Fruit fly (Drosophila melanogaster) whole organism, embryonic: ENCODE measurements around the gene mei-P26.
A peak's percentile ranks its signal among the peaks of the same experiment; 100 is the strongest.

Experiments used
- ATbp ChIP-seq: fragments of 200-800 bp; sonication (Bioruptor generic); optimal IDR thresholded peaks from 2 replicates; lab custom pipeline; 2017; ENCODE audit warnings: missing biosample characterization, mild to moderate bottlenecking, missing genetic modification characterization, missing genetic modification reagents
- Adf1 ChIP-seq: fragments of 200-800 bp; sonication (Bioruptor generic); IDR thresholded peaks from 2 replicates; pipeline ENCODE4 v1.3.6; 2022; ENCODE audit warnings: missing biosample characterization, missing genetic modification characterization
- Awh ChIP-seq: fragments of 200-800 bp; sonication (Bioruptor generic); IDR thresholded peaks from 2 replicates; pipeline ENCODE4, ENCODE4 v1.3.6; 2022; ENCODE audit warnings: missing biosample characterization, missing genetic modification characterization
- CG12104 ChIP-seq: fragments of 200-800 bp; sonication (Bioruptor generic); optimal IDR thresholded peaks from 3 replicates; lab custom pipeline; 2016; ENCODE audit warnings: missing biosample characterization, missing genetic modification characterization
- CG12155 ChIP-seq: fragments of 200-800 bp; sonication (Bioruptor generic); optimal IDR thresholded peaks from 3 replicates; lab custom pipeline; 2016; ENCODE audit warnings: missing biosample characterization, missing genetic modification characterization
- CG12659 ChIP-seq: fragments of 200-800 bp; sonication (Bioruptor generic); optimal IDR thresholded peaks from 3 replicates; lab custom pipeline; 2017; ENCODE audit warnings: mild to moderate bottlenecking, missing biosample characterization, missing genetic modification reagents, missing genetic modification characterization
- CG12744 ChIP-seq: fragments of 200-800 bp; sonication (Bioruptor generic); optimal IDR thresholded peaks from 2 replicates; lab custom pipeline; 2016; ENCODE audit warnings: missing biosample characterization, missing genetic modification characterization
- CG13123 ChIP-seq: fragments of 200-800 bp; sonication (Bioruptor generic); optimal IDR thresholded peaks from 2 replicates; lab custom pipeline; 2016; ENCODE audit warnings: missing biosample characterization, missing genetic modification characterization
- CG15011 ChIP-seq: fragments of 200-800 bp; sonication (Bioruptor generic); optimal IDR thresholded peaks from 3 replicates; lab custom pipeline; 2018; ENCODE audit warnings: missing biosample characterization, mild to moderate bottlenecking, missing genetic modification characterization
- CG15696 ChIP-seq: fragments of 200-800 bp; sonication (Bioruptor generic); optimal IDR thresholded peaks from 2 replicates; lab custom pipeline; 2019; ENCODE audit warnings: missing biosample characterization, mild to moderate bottlenecking, missing genetic modification characterization, moderate library complexity
- CG16863 ChIP-seq: fragments of 200-800 bp; sonication (Bioruptor generic); optimal IDR thresholded peaks from 3 replicates; lab custom pipeline; 2016; ENCODE audit warnings: missing biosample characterization, missing genetic modification characterization
- CG17385 ChIP-seq: fragments of 200-800 bp; sonication (Bioruptor generic); optimal IDR thresholded peaks from 3 replicates; lab custom pipeline; 2018; ENCODE audit warnings: missing biosample characterization, mild to moderate bottlenecking, missing genetic modification characterization
- CG2116 ChIP-seq: fragments of 200-800 bp; sonication (Bioruptor generic); optimal IDR thresholded peaks from 3 replicates; lab custom pipeline; 2018; ENCODE audit warnings: missing biosample characterization, mild to moderate bottlenecking, missing genetic modification characterization
- CG2712 ChIP-seq: fragments of 200-800 bp; optimal IDR thresholded peaks from 3 replicates; lab custom pipeline; 2019; ENCODE audit warnings: missing biosample characterization, mild to moderate bottlenecking, missing genetic modification characterization, moderate library complexity
- CG3065 ChIP-seq: fragments of 200-800 bp; sonication (Bioruptor generic); optimal IDR thresholded peaks from 2 replicates; lab custom pipeline; 2016; ENCODE audit warnings: missing biosample characterization, missing genetic modification characterization
- CG4707 ChIP-seq: fragments of 200-800 bp; sonication (Bioruptor generic); optimal IDR thresholded peaks from 2 replicates; lab custom pipeline; 2018; ENCODE audit warnings: missing biosample characterization, mild to moderate bottlenecking, missing genetic modification characterization, moderate library complexity
- CG6813 ChIP-seq: fragments of 200-800 bp; sonication (Bioruptor generic); optimal IDR thresholded peaks from 2 replicates; lab custom pipeline; 2017; ENCODE audit warnings: missing biosample characterization, missing genetic modification characterization, mild to moderate bottlenecking, moderate library complexity, missing genetic modification reagents
- CG7357 ChIP-seq: fragments of 200-800 bp; sonication (Bioruptor generic); IDR thresholded peaks from 3 replicates; pipeline ENCODE4 v1.3.6; 2022; ENCODE audit warnings: missing biosample characterization, missing genetic modification characterization
- CG8388 ChIP-seq: fragments of 200-800 bp; sonication (Bioruptor generic); optimal IDR thresholded peaks from 2 replicates; lab custom pipeline; 2019; ENCODE audit warnings: missing biosample characterization, mild to moderate bottlenecking, missing genetic modification characterization, moderate library complexity
- Deaf1 ChIP-seq: fragments of 200-800 bp; optimal IDR thresholded peaks from 3 replicates; lab custom pipeline; 2019; ENCODE audit warnings: missing biosample characterization, mild to moderate bottlenecking, missing genetic modification characterization, moderate library complexity
- Dll ChIP-seq: fragments of 200-800 bp; sonication (Bioruptor generic); IDR thresholded peaks from 4 replicates; pipeline ENCODE4 v1.3.6; 2022; ENCODE audit warnings: missing biosample characterization, missing genetic modification characterization; ENCODE audit not compliant: partially characterized antibody
- Drgx ChIP-seq: fragments of 200-800 bp; sonication (Bioruptor generic); IDR thresholded peaks from 2 replicates; pipeline ENCODE4 v1.3.6; 2022; ENCODE audit warnings: missing biosample characterization, missing genetic modification characterization
- Eip74EF ChIP-seq, 2 experiments: fragments of 200-800 bp in 1 of 2; fragments of >200 bp in 1 of 2; sonication (Bioruptor generic) in 1 of 2; optimal IDR thresholded peaks; 2 replicates each; lab custom pipeline; 2017 to 2019; ENCODE audit warnings: missing biosample characterization in 2 of 2, missing genetic modification characterization in 2 of 2, mild to moderate bottlenecking in 1 of 2, moderate library complexity in 1 of 2
- Ets65A ChIP-seq: fragments of 200-800 bp; sonication (Bioruptor generic); peaks from one replicate; lab custom pipeline; 2016; ENCODE audit warnings: missing biosample characterization, missing genetic modification characterization
- Fer1 ChIP-seq: fragments of 200-800 bp; sonication (Bioruptor generic); optimal IDR thresholded peaks from 2 replicates; lab custom pipeline; 2017; ENCODE audit warnings: missing biosample characterization, mild to moderate bottlenecking, missing genetic modification characterization
- Fer2 ChIP-seq: fragments of 200-800 bp; sonication (Bioruptor generic); optimal IDR thresholded peaks from 2 replicates; lab custom pipeline; 2018; ENCODE audit warnings: missing biosample characterization, mild to moderate bottlenecking, missing genetic modification characterization, moderate library complexity
- HLH4C ChIP-seq: fragments of 200-800 bp; sonication (Bioruptor generic); IDR thresholded peaks from 3 replicates; pipeline ENCODE4 v1.3.6; 2022; ENCODE audit warnings: missing biosample characterization, missing genetic modification characterization; ENCODE audit not compliant: partially characterized antibody
- Hand ChIP-seq: fragments of 200-800 bp; sonication (Bioruptor generic); optimal IDR thresholded peaks from 2 replicates; lab custom pipeline; 2017; ENCODE audit warnings: mild to moderate bottlenecking, missing biosample characterization, missing genetic modification reagents, missing genetic modification characterization
- Hmr ChIP-seq: fragments of 200-800 bp; sonication (Bioruptor generic); optimal IDR thresholded peaks from 3 replicates; lab custom pipeline; 2017; ENCODE audit warnings: mild to moderate bottlenecking, missing biosample characterization, missing genetic modification reagents, missing genetic modification characterization
- Myb ChIP-seq: fragments of 200-800 bp; sonication (Bioruptor generic); optimal IDR thresholded peaks from 2 replicates; lab custom pipeline; 2016; ENCODE audit warnings: missing biosample characterization, missing genetic modification characterization
- NC2β ChIP-seq: fragments of 200-800 bp; sonication (Bioruptor generic); optimal IDR thresholded peaks from 2 replicates; lab custom pipeline; 2016; ENCODE audit warnings: missing biosample characterization, missing genetic modification characterization
- Neu2 ChIP-seq: fragments of 200-800 bp; sonication (Bioruptor generic); optimal IDR thresholded peaks from 3 replicates; lab custom pipeline; 2016; ENCODE audit warnings: missing biosample characterization, missing genetic modification characterization, borderline replicate concordance
- Nf-YC ChIP-seq: fragments of 200-800 bp; optimal IDR thresholded peaks from 3 replicates; lab custom pipeline; 2019; ENCODE audit warnings: missing biosample characterization, mild to moderate bottlenecking, missing genetic modification characterization, moderate library complexity
- Ptx1 ChIP-seq: fragments of 200-800 bp; sonication (Bioruptor generic); IDR thresholded peaks from 2 replicates; pipeline ENCODE4 v1.3.6; 2022; ENCODE audit warnings: missing biosample characterization, missing genetic modification characterization
- bab2 ChIP-seq: fragments of 200-800 bp; sonication (Bioruptor generic); optimal IDR thresholded peaks from 2 replicates; lab custom pipeline; 2016; ENCODE audit warnings: missing biosample characterization, missing genetic modification characterization
- cwo ChIP-seq: fragments of 200-800 bp; sonication (Bioruptor generic); optimal IDR thresholded peaks from 3 replicates; lab custom pipeline; 2017; ENCODE audit warnings: missing biosample characterization, missing genetic modification characterization, mild to moderate bottlenecking, moderate library complexity, missing genetic modification reagents
- danr ChIP-seq: fragments of 200-800 bp; sonication (Bioruptor generic); IDR thresholded peaks from 2 replicates; pipeline ENCODE4 v1.3.6; 2022; ENCODE audit warnings: missing biosample characterization, missing genetic modification characterization
- fd64A ChIP-seq: fragments of 200-800 bp; sonication (Bioruptor generic); optimal IDR thresholded peaks from 3 replicates; lab custom pipeline; 2018; ENCODE audit warnings: missing biosample characterization, mild to moderate bottlenecking, missing genetic modification characterization
- lilli ChIP-seq: fragments of 200-800 bp; sonication (Bioruptor generic); optimal IDR thresholded peaks from 3 replicates; lab custom pipeline; 2016; ENCODE audit warnings: missing biosample characterization, missing genetic modification characterization
- mam ChIP-seq: fragments of 200-800 bp; sonication (Bioruptor generic); optimal IDR thresholded peaks from 3 replicates; lab custom pipeline; 2016; ENCODE audit warnings: missing biosample characterization, missing genetic modification characterization
- pros ChIP-seq: fragments of 200-800 bp; sonication (Bioruptor generic); optimal IDR thresholded peaks from 3 replicates; lab custom pipeline; 2019; ENCODE audit warnings: missing biosample characterization, mild to moderate bottlenecking, missing genetic modification characterization, moderate library complexity
- repo ChIP-seq: fragments of 200-800 bp; sonication (Bioruptor generic); optimal IDR thresholded peaks from 2 replicates; lab custom pipeline; 2016; ENCODE audit warnings: missing biosample characterization, missing genetic modification characterization
- sima ChIP-seq: fragments of 200-800 bp; sonication (Bioruptor generic); optimal IDR thresholded peaks from 2 replicates; lab custom pipeline; 2016; ENCODE audit warnings: missing biosample characterization, missing genetic modification characterization
- slbo ChIP-seq: fragments of 200-800 bp; sonication (Bioruptor generic); IDR thresholded peaks from 2 replicates; pipeline ENCODE4 v1.3.6; 2022; ENCODE audit warnings: missing biosample characterization, missing genetic modification characterization
- slou ChIP-seq: fragments of 200-800 bp; sonication (Bioruptor generic); optimal IDR thresholded peaks from 3 replicates; lab custom pipeline; 2016; ENCODE audit warnings: missing biosample characterization, missing genetic modification characterization
- slp2 ChIP-seq: fragments of 200-800 bp; sonication (Bioruptor generic); optimal IDR thresholded peaks from 2 replicates; lab custom pipeline; 2016; ENCODE audit warnings: missing biosample characterization, missing genetic modification characterization
- stc ChIP-seq: fragments of 200-800 bp; sonication (Bioruptor generic); IDR thresholded peaks from 2 replicates; pipeline ENCODE4 v1.3.6; 2022; ENCODE audit warnings: missing biosample characterization, missing genetic modification characterization
- sug ChIP-seq: fragments of 200-800 bp; optimal IDR thresholded peaks from 2 replicates; lab custom pipeline; 2019; ENCODE audit warnings: missing biosample characterization, mild to moderate bottlenecking, missing genetic modification characterization, moderate library complexity
- tap ChIP-seq: fragments of 200-800 bp; optimal IDR thresholded peaks from 3 replicates; lab custom pipeline; 2019; ENCODE audit warnings: missing biosample characterization, mild to moderate bottlenecking, missing genetic modification characterization, moderate library complexity
- vvl ChIP-seq: fragments of 200-800 bp; sonication (Bioruptor generic); IDR thresholded peaks from 2 replicates; pipeline ENCODE4 v1.3.6; 2022; ENCODE audit warnings: missing biosample characterization, missing genetic modification characterization
- zfh1 ChIP-seq: fragments of 200-800 bp; sonication (Bioruptor generic); IDR thresholded peaks from 3 replicates; pipeline ENCODE4 v1.3.6; 2022; ENCODE audit warnings: missing biosample characterization, missing genetic modification characterization

The mei-P26 gene

dm6 chrX:9155134-9155533 is 7.9 kb upstream of the mei-P26 start (continued):
- peak; percentile 66 for TF ChIP-seq pros (GFP tag; lab: Kevin White, UChicago)
- peak; percentile 64 for TF ChIP-seq bab2 (GFP tag; lab: Kevin White, UChicago)
- peak; percentile 81 for TF ChIP-seq CG15696 (tag; lab: Kevin White, UChicago)
- TF ChIP-seq vvl (GFP tag; lab: Robert Waterston, UW): peak; percentile 42; the same call in 1 of the 2 replicates
- peak; percentile 58 for TF ChIP-seq CG15011
- peak; percentile 72 for TF ChIP-seq CG17385 (GFP tag; lab: Kevin White, UChicago)
- no peak for TF ChIP-seq zfh1 (GFP tag; lab: Robert Waterston, UW)
- TF ChIP-seq Myb (GFP tag; lab: Kevin White, UChicago): no peak
- peak; percentile 24 for TF ChIP-seq Hand (GFP tag; lab: Kevin White, UChicago)
- TF ChIP-seq stc (GFP tag; lab: Robert Waterston, UW): peak; percentile 19; the same call in 1 of the 2 replicates
- peak in 1 of 2 experiments; percentile 17 for TF ChIP-seq Eip74EF (GFP tag; optimal IDR thresholded peaks at IDR 0.05; lab: Kevin White, UChicago)
- TF ChIP-seq mam (GFP tag; lab: Kevin White, UChicago): peak; percentile 40
- TF ChIP-seq Nf-YC: peak; percentile 10
- TF ChIP-seq slou: peak; percentile 58
- TF ChIP-seq Hmr (GFP tag; lab: Kevin White, UChicago): peak; percentile 56
- no peak for TF ChIP-seq CG3065
- TF ChIP-seq CG6813 (GFP tag; lab: Kevin White, UChicago): peak; percentile 63
- no peak for TF ChIP-seq Ets65A (GFP tag; lab: Kevin White, UChicago)
- TF ChIP-seq NC2β (GFP tag; lab: Kevin White, UChicago): no peak
- peak; percentile 42 for TF ChIP-seq CG12744 (GFP tag; lab: Kevin White, UChicago)
- peak; percentile 32 for TF ChIP-seq slp2 (GFP tag; lab: Kevin White, UChicago)
- TF ChIP-seq Fer2 (tag; lab: Kevin White, UChicago): peak; percentile 23
- TF ChIP-seq Dll: no peak
- peak; percentile 45 for TF ChIP-seq ATbp (GFP tag; lab: Kevin White, UChicago)
- TF ChIP-seq slbo (GFP tag; lab: Robert Waterston, UW): peak; percentile 34; the same call in 1 of the 2 replicates
- peak; percentile 25 for TF ChIP-seq Deaf1 (tag; lab: Kevin White, UChicago)
- peak; percentile 65 for TF ChIP-seq tap (tag; lab: Kevin White, UChicago)
- peak; percentile 36 for TF ChIP-seq CG16863
- no peak for TF ChIP-seq repo (GFP tag; lab: Kevin White, UChicago)
- no peak for TF ChIP-seq sug
- TF ChIP-seq CG13123 (GFP tag; lab: Kevin White, UChicago): no peak
- peak; percentile 67 for TF ChIP-seq Fer1 (GFP tag; lab: Kevin White, UChicago)
- peak; percentile 9 for TF ChIP-seq CG2116 (GFP tag; lab: Kevin White, UChicago)
- peak; percentile 75 for TF ChIP-seq CG2712 (tag; lab: Kevin White, UChicago)
- peak; percentile 52 for TF ChIP-seq CG12155 (GFP tag; lab: Kevin White, UChicago)
- TF ChIP-seq cwo (GFP tag; lab: Kevin White, UChicago): peak; percentile 50
- no peak for TF ChIP-seq HLH4C (GFP tag; lab: Robert Waterston, UW)
- no peak for TF ChIP-seq sima (GFP tag; lab: Kevin White, UChicago)
- peak; percentile 65 for TF ChIP-seq Ptx1 (GFP tag; lab: Robert Waterston, UW)
- TF ChIP-seq fd64A: no peak
- peak; percentile 59 for TF ChIP-seq CG12104 (GFP tag; lab: Kevin White, UChicago)
- no peak for TF ChIP-seq CG4707 (GFP tag; lab: Kevin White, UChicago)
- peak; percentile 50 for TF ChIP-seq Drgx (GFP tag; lab: Robert Waterston, UW)
- no peak for TF ChIP-seq Neu2 (GFP tag; lab: Kevin White, UChicago)
- peak; percentile 17; the same call in 1 of the 2 replicates for TF ChIP-seq Awh (GFP tag; lab: Robert Waterston, UW)
- TF ChIP-seq Adf1 (GFP tag; lab: Robert Waterston, UW): no peak
- TF ChIP-seq danr (GFP tag; lab: Robert Waterston, UW): no peak
- peak; percentile 53 for TF ChIP-seq lilli (GFP tag; lab: Kevin White, UChicago)
- peak; percentile 39 for TF ChIP-seq CG8388
- TF ChIP-seq CG12659 (GFP tag; lab: Kevin White, UChicago): peak; percentile 10
- TF ChIP-seq CG7357 (GFP tag; lab: Robert Waterston, UW): no peak
